Worm (Caenorhabditis elegans) whole organism, young adult: ENCODE data around the gene hil-1.

ENCODE experiments used
- B0035.1 ChIP-seq: sonication (generic microtip); optimal IDR thresholded peaks from 2 replicates; lab custom pipeline; 2016; ENCODE audit warnings: missing genetic modification characterization, mild to moderate bottlenecking, missing compliant biosample characterization, missing genotype, missing genetic modification reagents
- B0261.1 ChIP-seq: sonication (generic microtip); optimal IDR thresholded peaks from 2 replicates; lab custom pipeline; 2016; ENCODE audit warnings: mild to moderate bottlenecking, missing genetic modification characterization, moderate library complexity, missing compliant biosample characterization
- B0336.3 ChIP-seq: fragments of 200-800 bp; sonication (Bioruptor generic); IDR thresholded peaks from 2 replicates; pipeline ENCODE4 v1.3.6; 2022; ENCODE audit warnings: missing genetic modification characterization, missing compliant biosample characterization
- C17E4.6 ChIP-seq: fragments of 200-800 bp; sonication (Bioruptor generic); IDR thresholded peaks from 2 replicates; pipeline ENCODE4 v1.3.6; 2022; ENCODE audit warnings: missing genetic modification reagents, missing genetic modification characterization, missing compliant biosample characterization
- D2030.7 ChIP-seq: fragments of 200-800 bp; sonication (Bioruptor generic); IDR thresholded peaks from 2 replicates; pipeline ENCODE4 v1.3.6; 2022; ENCODE audit warnings: missing genetic modification reagents, missing genetic modification characterization, missing compliant biosample characterization
- F33H1.4 ChIP-seq: fragments of 200-800 bp; sonication (Bioruptor generic); IDR thresholded peaks from 2 replicates; pipeline ENCODE4 v1.3.6; 2022; ENCODE audit warnings: missing genetic modification reagents, missing genetic modification characterization, missing compliant biosample characterization
- F37B4.10 ChIP-seq: fragments of 200-800 bp; sonication (Bioruptor generic); IDR thresholded peaks from 2 replicates; pipeline ENCODE4 v1.3.6; 2022; ENCODE audit warnings: missing genetic modification characterization, missing compliant biosample characterization
- F49E8.2 ChIP-seq: sonication (generic microtip); optimal IDR thresholded peaks from 3 replicates; lab custom pipeline; 2017; ENCODE audit warnings: missing genetic modification characterization, mild to moderate bottlenecking, missing compliant biosample characterization, antibody characterized with exemption, moderate library complexity; ENCODE audit not compliant: insufficient read depth
- F57A8.1 ChIP-seq: fragments of 200-800 bp; sonication (Bioruptor generic); optimal IDR thresholded peaks from 2 replicates; lab custom pipeline; 2018; ENCODE audit warnings: mild to moderate bottlenecking, missing genetic modification characterization, moderate library complexity, missing compliant biosample characterization
- Y79H2A.3 ChIP-seq: fragments of 200-800 bp; sonication (Bioruptor generic); conservative IDR thresholded peaks from 2 replicates; pipeline ENCODE4 v1.3.6; 2022; ENCODE audit warnings: missing genetic modification reagents, missing genetic modification characterization, missing compliant biosample characterization
- ZK185.1 ChIP-seq: sonication (generic microtip); optimal IDR thresholded peaks from 2 replicates; lab custom pipeline; 2016; ENCODE audit warnings: mild to moderate bottlenecking, missing genetic modification characterization, missing compliant biosample characterization; ENCODE audit not compliant: poor library complexity, severe bottlenecking
- aptf-2 ChIP-seq: fragments of 200-800 bp; sonication (Bioruptor generic); conservative IDR thresholded peaks from 2 replicates; pipeline ENCODE4 v1.3.6; 2022; ENCODE audit warnings: missing genetic modification reagents, missing genetic modification characterization, missing compliant biosample characterization
- aptf-3 ChIP-seq: fragments of 200-800 bp; sonication (Bioruptor generic); IDR thresholded peaks from 2 replicates; pipeline ENCODE4 v1.3.6; 2022; ENCODE audit warnings: missing genetic modification characterization, missing compliant biosample characterization
- atf-7 ChIP-seq: sonication (generic microtip); optimal IDR thresholded peaks from 2 replicates; lab custom pipeline; 2017; ENCODE audit warnings: mild to moderate bottlenecking, missing genetic modification characterization, missing compliant biosample characterization
- attf-5 ChIP-seq: fragments of 200-800 bp; sonication (Bioruptor generic); optimal IDR thresholded peaks from 2 replicates; lab custom pipeline; 2018; ENCODE audit warnings: mild to moderate bottlenecking, missing genetic modification characterization, missing compliant biosample characterization
- attf-6 ChIP-seq: fragments of 200-800 bp; sonication (Bioruptor generic); IDR thresholded peaks from 2 replicates; pipeline ENCODE4 v1.3.6; 2022; ENCODE audit warnings: missing genetic modification reagents, missing genetic modification characterization, missing compliant biosample characterization
- bed-2 ChIP-seq: fragments of 200-800 bp; sonication (Bioruptor generic); IDR thresholded peaks from 2 replicates; pipeline ENCODE4 v1.3.6; 2022; ENCODE audit warnings: missing genetic modification reagents, missing genetic modification characterization, missing compliant biosample characterization
- cebp-1 ChIP-seq, 2 experiments: fragments of 200-800 bp in 1 of 2; sonication (Bioruptor generic) in 1 of 2; sonication (generic microtip) in 1 of 2; IDR thresholded peaks in 1 of 2; optimal IDR thresholded peaks in 1 of 2; 2 replicates each; pipeline versions ENCODE4 v1.3.6 to Lab custom; 2017 to 2022; ENCODE audit warnings: missing compliant biosample characterization in 2 of 2, missing genetic modification characterization in 2 of 2, mild to moderate bottlenecking in 1 of 2, missing genetic modification reagents in 1 of 2, moderate library complexity in 1 of 2
- cebp-2 ChIP-seq: fragments of 200-800 bp; sonication (Bioruptor generic); IDR thresholded peaks from 2 replicates; pipeline ENCODE4 v1.3.6; 2022; ENCODE audit warnings: missing genetic modification characterization, missing compliant biosample characterization
- ceh-27 ChIP-seq: fragments of 200-800 bp; sonication (Bioruptor generic); optimal IDR thresholded peaks from 2 replicates; lab custom pipeline; 2018; ENCODE audit warnings: mild to moderate bottlenecking, missing genetic modification characterization, moderate library complexity, missing compliant biosample characterization
- ceh-40 ChIP-seq: fragments of 200-800 bp; sonication (Bioruptor generic); IDR thresholded peaks from 2 replicates; pipeline ENCODE4 v1.3.6; 2022; ENCODE audit warnings: missing genetic modification characterization, missing compliant biosample characterization
- dox-1 ChIP-seq: fragments of 200-800 bp; sonication (Bioruptor generic); IDR thresholded peaks from 2 replicates; pipeline ENCODE4 v1.3.6; 2022; ENCODE audit warnings: missing genetic modification reagents, missing genetic modification characterization, missing compliant biosample characterization
- dpff-1 ChIP-seq: sonication (generic microtip); optimal IDR thresholded peaks from 2 replicates; lab custom pipeline; 2017; ENCODE audit warnings: mild to moderate bottlenecking, missing genetic modification characterization, missing compliant biosample characterization
- egl-18 ChIP-seq: fragments of 200-800 bp; sonication (Bioruptor generic); IDR thresholded peaks from 2 replicates; pipeline ENCODE4 v1.3.6; 2022; ENCODE audit warnings: missing genetic modification reagents, missing genetic modification characterization, missing compliant biosample characterization
- egl-44 ChIP-seq: fragments of 200-800 bp; sonication (Bioruptor generic); IDR thresholded peaks from 2 replicates; pipeline ENCODE4 v1.3.6; 2022; ENCODE audit warnings: missing genetic modification reagents, missing genetic modification characterization, missing compliant biosample characterization
- hmg-20 ChIP-seq: fragments of 200-800 bp; sonication (Bioruptor generic); IDR thresholded peaks from 2 replicates; pipeline ENCODE4 v1.3.6; 2022; ENCODE audit warnings: missing genetic modification reagents, missing genetic modification characterization, missing compliant biosample characterization
- hsf-1 ChIP-seq: fragments of 200-800 bp; sonication (Bioruptor generic); IDR thresholded peaks from 2 replicates; pipeline ENCODE4 v1.3.6; 2022; ENCODE audit warnings: missing genetic modification reagents, missing genetic modification characterization, missing compliant biosample characterization
- lin-26 ChIP-seq: fragments of 200-800 bp; sonication (Bioruptor generic); IDR thresholded peaks from 2 replicates; pipeline ENCODE4 v1.3.6; 2022; ENCODE audit warnings: missing genetic modification reagents, missing genetic modification characterization, missing compliant biosample characterization
- lin-35 ChIP-seq, 3 experiments: fragments of 150-350 bp in 2 of 3; sonication (generic microtip) in 1 of 3; optimal IDR thresholded peaks; 2 replicates each; lab custom pipeline; 2014 to 2018; ENCODE audit warnings: missing biosample characterization in 3 of 3, missing genetic modification characterization in 3 of 3, missing genetic modification reagents in 3 of 3
- lin-40 ChIP-seq: sonication (generic microtip); optimal IDR thresholded peaks from 2 replicates; lab custom pipeline; 2016; ENCODE audit warnings: missing genetic modification characterization, mild to moderate bottlenecking, missing compliant biosample characterization, missing genotype, missing genetic modification reagents
- lsy-27 ChIP-seq: sonication (generic microtip); optimal IDR thresholded peaks from 2 replicates; lab custom pipeline; 2017; ENCODE audit warnings: missing genetic modification characterization, mild to moderate bottlenecking, missing compliant biosample characterization, antibody characterized with exemption, missing genotype, borderline replicate concordance; ENCODE audit not compliant: insufficient read depth
- madf-3 ChIP-seq: fragments of 200-800 bp; sonication (Bioruptor generic); IDR thresholded peaks from 2 replicates; pipeline ENCODE4 v1.3.6; 2022; ENCODE audit warnings: missing genetic modification reagents, missing genetic modification characterization, missing compliant biosample characterization
- madf-8 ChIP-seq: fragments of 200-800 bp; sonication (Bioruptor generic); conservative IDR thresholded peaks from 2 replicates; pipeline ENCODE4 v1.3.6; 2022; ENCODE audit warnings: missing genetic modification reagents, missing genetic modification characterization, missing compliant biosample characterization
- mes-4 ChIP-seq: sonication (generic microtip); optimal IDR thresholded peaks from 2 replicates; lab custom pipeline; 2016; ENCODE audit warnings: missing genotype, missing genetic modification characterization, missing compliant biosample characterization
- nhr-120 ChIP-seq: fragments of 200-800 bp; sonication (Bioruptor generic); IDR thresholded peaks from 2 replicates; pipeline ENCODE4 v1.3.6; 2022; ENCODE audit warnings: missing genetic modification characterization, missing compliant biosample characterization
- nhr-80 ChIP-seq: sonication (generic microtip); optimal IDR thresholded peaks from 2 replicates; lab custom pipeline; 2016; ENCODE audit warnings: missing genetic modification characterization, missing compliant biosample characterization
- pbrm-1 ChIP-seq: fragments of 200-800 bp; sonication (Bioruptor generic); IDR thresholded peaks from 2 replicates; pipeline ENCODE4 v1.3.6; 2022; ENCODE audit warnings: missing genetic modification reagents, missing genetic modification characterization, missing compliant biosample characterization
- rcor-1 ChIP-seq: fragments of 200-800 bp; sonication (Bioruptor generic); IDR thresholded peaks from 2 replicates; pipeline ENCODE4 v1.3.6; 2022; ENCODE audit warnings: missing genetic modification reagents, missing genetic modification characterization, missing compliant biosample characterization
- snpc-3.4 ChIP-seq: sonication (generic microtip); optimal IDR thresholded peaks from 2 replicates; lab custom pipeline; 2017; ENCODE audit warnings: missing genetic modification characterization, mild to moderate bottlenecking, missing compliant biosample characterization, antibody characterized with exemption, moderate library complexity, missing genotype, missing genetic modification reagents
- tbp1 ChIP-seq: fragments of 200-800 bp; sonication (Bioruptor generic); optimal IDR thresholded peaks from 2 replicates; lab custom pipeline; 2018; ENCODE audit warnings: mild to moderate bottlenecking, missing genetic modification characterization, missing compliant biosample characterization
- tlf-1 ChIP-seq: fragments of 200-800 bp; sonication (Bioruptor generic); optimal IDR thresholded peaks from 2 replicates; lab custom pipeline; 2018; ENCODE audit warnings: mild to moderate bottlenecking, missing genetic modification characterization, missing compliant biosample characterization
- unc-130 ChIP-seq: sonication (generic microtip); optimal IDR thresholded peaks from 2 replicates; lab custom pipeline; 2016; ENCODE audit warnings: missing genetic modification reagents, missing genetic modification characterization, missing compliant biosample characterization
- unc-62 ChIP-seq: fragments of 150-350 bp; optimal IDR thresholded peaks from 2 replicates; lab custom pipeline; 2014; ENCODE audit warnings: missing biosample characterization, missing genetic modification reagents, missing genetic modification characterization
- xnd-1 ChIP-seq: sonication (generic microtip); optimal IDR thresholded peaks from 2 replicates; lab custom pipeline; 2016; ENCODE audit warnings: missing genotype, missing genetic modification reagents, missing genetic modification characterization, missing compliant biosample characterization
- ztf-22 ChIP-seq: fragments of 200-800 bp; sonication (Bioruptor generic); optimal IDR thresholded peaks from 2 replicates; lab custom pipeline; 2018; ENCODE audit warnings: mild to moderate bottlenecking, missing genetic modification characterization, moderate library complexity, missing compliant biosample characterization
- ztf-28 ChIP-seq: fragments of 200-800 bp; sonication (Bioruptor generic); IDR thresholded peaks from 2 replicates; pipeline ENCODE4 v1.3.6; 2022; ENCODE audit warnings: missing genetic modification reagents, missing genetic modification characterization, missing compliant biosample characterization

hil-1 gene

DNA sequence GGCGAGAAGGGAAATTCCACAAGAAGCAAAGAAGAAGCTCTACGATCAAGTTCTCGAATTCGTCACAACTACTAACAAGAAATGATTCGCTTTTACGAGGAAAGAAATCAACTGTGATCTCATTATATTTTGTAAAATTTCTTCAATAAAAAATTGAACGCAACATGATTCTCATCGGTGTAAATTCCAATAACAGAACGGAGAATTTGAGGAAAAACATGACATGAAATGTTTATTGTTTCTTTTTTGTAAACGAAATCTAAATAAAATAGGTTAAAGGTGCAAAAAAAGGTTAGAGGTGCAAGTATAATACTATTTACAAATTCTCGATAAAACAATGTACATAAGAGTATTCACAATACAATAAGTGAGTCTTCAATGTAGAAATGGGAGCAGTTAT lies 41.9 kb downstream of the hil-1 start (continued):
- TF ChIP-seq B0336.3 (peak; percentile 84), madf-3 (GFP tag; lab: Robert Waterston, UW) (peak; percentile 48; the same call in 1 of the 2 replicates), attf-5 (peak; percentile 28), cebp-1 (GFP tag; IDR thresholded peaks at IDR 0.05; lab: Robert Waterston, UW) (no peak), cebp-1 (tag; optimal IDR thresholded peaks at IDR 0.05; lab: Kevin White, UChicago) (peak; percentile 21), ztf-28 (GFP tag; lab: Robert Waterston, UW) (no peak), ceh-40 (GFP tag; lab: Robert Waterston, UW) (0 out of 2 replicates have a peak, but pooled peaks have one; percentile 41), Y79H2A.3 (peak; percentile 39; the same call in 1 of the 2 replicates), ztf-22 (GFP tag; lab: Kevin White, UChicago) (no peak), F49E8.2 (tag; lab: Kevin White, UChicago) (peak; percentile 77), xnd-1 (tag; lab: Kevin White, UChicago) (peak; percentile 21), snpc-3.4 (tag; lab: Kevin White, UChicago) (peak; percentile 74), unc-130 (peak; percentile 65), dox-1 (GFP tag; lab: Robert Waterston, UW) (no peak; the same call in 1 of the 2 replicates), ceh-27 (GFP tag; lab: Kevin White, UChicago) (no peak), tbp1 (GFP tag; lab: Kevin White, UChicago) (peak; percentile 42), madf-8 (peak; percentile 23; the same call in 1 of the 2 replicates), D2030.7 (GFP tag; lab: Robert Waterston, UW) (peak; percentile 42)

DNA sequence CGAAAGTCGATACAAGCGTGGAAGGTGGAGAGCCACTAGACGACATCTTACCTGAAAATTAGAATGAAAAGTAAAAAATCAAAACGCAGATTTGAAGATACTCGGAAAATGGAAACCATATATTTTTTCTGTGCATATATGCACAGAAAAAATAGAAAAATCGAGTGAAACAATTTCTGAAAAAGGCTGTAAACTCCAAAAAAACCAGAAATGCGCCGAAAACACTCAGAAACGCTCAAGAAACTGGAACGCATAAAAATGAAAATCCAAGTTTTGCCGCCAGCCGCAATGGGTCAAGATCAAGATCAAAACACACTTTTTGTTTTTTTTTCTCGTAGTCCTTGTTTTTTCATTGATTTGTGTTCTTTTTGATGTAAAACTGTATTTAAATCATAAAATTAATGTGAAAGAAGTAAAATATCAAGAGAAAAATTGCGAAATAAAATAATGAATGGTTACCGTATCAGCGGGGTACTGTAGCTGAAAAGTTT lies 43.1 kb downstream of the hil-1 start, which contains the start of gene T01C3.3:
T01C3.3 (minus strand) TSS at position 51 of the 491 bp plus-strand sequence.
- TF ChIP-seq ztf-28 (GFP tag; lab: Robert Waterston, UW) (no peak), egl-44 (GFP tag; lab: Robert Waterston, UW) (no peak), unc-62 (GFP tag; lab: Kevin White, UChicago) (no peak), rcor-1 (GFP tag; lab: Robert Waterston, UW) (peak; percentile 56), B0261.1 (tag; lab: Kevin White, UChicago) (no peak), hsf-1 (GFP tag; lab: Robert Waterston, UW) (peak; percentile 86), aptf-3 (GFP tag; lab: Robert Waterston, UW) (no peak), dpff-1 (tag; lab: Kevin White, UChicago) (no peak), B0035.1 (no peak), attf-6 (GFP tag; lab: Robert Waterston, UW) (no peak), pbrm-1 (0 out of 2 replicates have a peak, but pooled peaks have one; percentile 35), cebp-2 (no peak), tbp1 (GFP tag; lab: Kevin White, UChicago) (peak; percentile 32), lin-40 (no peak), lsy-27 (tag; lab: Kevin White, UChicago) (no peak), dox-1 (GFP tag; lab: Robert Waterston, UW) (peak; percentile 57), C17E4.6 (GFP tag; lab: Robert Waterston, UW) (0 out of 2 replicates have a peak, but pooled peaks have one; percentile 34), F37B4.10 (GFP tag; lab: Robert Waterston, UW) (no peak), F33H1.4 (peak; percentile 78), nhr-80 (tag; lab: Kevin White, UChicago) (no peak), lin-35 (GFP tag; optimal IDR thresholded peaks at IDR 0.05; lab: Kevin White, UChicago) (peak in 1 of 3 experiments; percentile 59), ztf-22 (GFP tag; lab: Kevin White, UChicago) (no peak), mes-4 (tag; lab: Kevin White, UChicago) (no peak), nhr-120 (GFP tag; lab: Robert Waterston, UW) (no peak), aptf-2 (GFP tag; lab: Robert Waterston, UW) (no peak), bed-2 (GFP tag; lab: Robert Waterston, UW) (no peak), ZK185.1 (tag; lab: Kevin White, UChicago) (no peak), egl-18 (GFP tag; lab: Robert Waterston, UW) (no peak), lin-26 (no peak), F57A8.1 (GFP tag; lab: Kevin White, UChicago) (no peak), atf-7 (tag; lab: Kevin White, UChicago) (no peak), tlf-1 (GFP tag; lab: Kevin White, UChicago) (peak; percentile 54), hmg-20 (GFP tag; lab: Robert Waterston, UW) (no peak)
